Worm (Caenorhabditis elegans) whole organism, young adult: ENCODE measurements around the gene nhl-3.

Source experiments
- B0019.2 ChIP-seq: fragments of 200-800 bp; sonication (Bioruptor generic); conservative IDR thresholded peaks from 2 replicates; pipeline ENCODE4 v1.3.6; 2022; ENCODE audit warnings: missing genetic modification reagents, missing genetic modification characterization, missing compliant biosample characterization
- B0261.1 ChIP-seq: sonication (generic microtip); optimal IDR thresholded peaks from 2 replicates; lab custom pipeline; 2016; ENCODE audit warnings: mild to moderate bottlenecking, missing genetic modification characterization, moderate library complexity, missing compliant biosample characterization
- C06A6.2 ChIP-seq: fragments of 200-800 bp; sonication (Bioruptor generic); conservative IDR thresholded peaks from 2 replicates; pipeline ENCODE4 v1.3.6; 2022; ENCODE audit warnings: missing genetic modification characterization, missing compliant biosample characterization
- D2030.7 ChIP-seq: fragments of 200-800 bp; sonication (Bioruptor generic); IDR thresholded peaks from 2 replicates; pipeline ENCODE4 v1.3.6; 2022; ENCODE audit warnings: missing genetic modification reagents, missing genetic modification characterization, missing compliant biosample characterization
- F22D6.2 ChIP-seq: sonication (generic microtip); optimal IDR thresholded peaks from 2 replicates; lab custom pipeline; 2016; ENCODE audit warnings: mild to moderate bottlenecking, missing genetic modification characterization, missing compliant biosample characterization
- F37B4.10 ChIP-seq: fragments of 200-800 bp; sonication (Bioruptor generic); IDR thresholded peaks from 2 replicates; pipeline ENCODE4 v1.3.6; 2022; ENCODE audit warnings: missing genetic modification characterization, missing compliant biosample characterization
- F49E8.2 ChIP-seq: sonication (generic microtip); optimal IDR thresholded peaks from 3 replicates; lab custom pipeline; 2017; ENCODE audit warnings: missing genetic modification characterization, mild to moderate bottlenecking, missing compliant biosample characterization, antibody characterized with exemption, moderate library complexity; ENCODE audit not compliant: insufficient read depth
- F57A8.1 ChIP-seq: fragments of 200-800 bp; sonication (Bioruptor generic); optimal IDR thresholded peaks from 2 replicates; lab custom pipeline; 2018; ENCODE audit warnings: mild to moderate bottlenecking, missing genetic modification characterization, moderate library complexity, missing compliant biosample characterization
- F57C9.4 ChIP-seq: sonication (generic microtip); optimal IDR thresholded peaks from 2 replicates; lab custom pipeline; 2017; ENCODE audit warnings: mild to moderate bottlenecking, missing genetic modification characterization, missing compliant biosample characterization
- T26A5.8 ChIP-seq: sonication (generic microtip); optimal IDR thresholded peaks from 2 replicates; lab custom pipeline; 2016; ENCODE audit warnings: missing genetic modification characterization, missing compliant biosample characterization
- Y53G8AR.9 ChIP-seq: fragments of 200-800 bp; sonication (Bioruptor generic); conservative IDR thresholded peaks from 2 replicates; pipeline ENCODE4 v1.3.6; 2022; ENCODE audit warnings: missing genetic modification reagents, missing genetic modification characterization, missing compliant biosample characterization
- Y56A3A.18 ChIP-seq: fragments of 200-800 bp; sonication (Bioruptor generic); IDR thresholded peaks from 2 replicates; pipeline ENCODE4 v1.3.6; 2022; ENCODE audit warnings: missing genetic modification reagents, missing genetic modification characterization, missing compliant biosample characterization
- ZK185.1 ChIP-seq: sonication (generic microtip); optimal IDR thresholded peaks from 2 replicates; lab custom pipeline; 2016; ENCODE audit warnings: mild to moderate bottlenecking, missing genetic modification characterization, missing compliant biosample characterization; ENCODE audit not compliant: poor library complexity, severe bottlenecking
- aptf-3 ChIP-seq: fragments of 200-800 bp; sonication (Bioruptor generic); IDR thresholded peaks from 2 replicates; pipeline ENCODE4 v1.3.6; 2022; ENCODE audit warnings: missing genetic modification characterization, missing compliant biosample characterization
- attf-3 ChIP-seq: fragments of 200-800 bp; sonication (Bioruptor generic); conservative IDR thresholded peaks from 2 replicates; pipeline ENCODE4 v1.3.6; 2022; ENCODE audit warnings: missing genetic modification reagents, missing genetic modification characterization, missing compliant biosample characterization
- bed-2 ChIP-seq: fragments of 200-800 bp; sonication (Bioruptor generic); IDR thresholded peaks from 2 replicates; pipeline ENCODE4 v1.3.6; 2022; ENCODE audit warnings: missing genetic modification reagents, missing genetic modification characterization, missing compliant biosample characterization
- ceh-27 ChIP-seq: fragments of 200-800 bp; sonication (Bioruptor generic); optimal IDR thresholded peaks from 2 replicates; lab custom pipeline; 2018; ENCODE audit warnings: mild to moderate bottlenecking, missing genetic modification characterization, moderate library complexity, missing compliant biosample characterization
- ceh-40 ChIP-seq: fragments of 200-800 bp; sonication (Bioruptor generic); IDR thresholded peaks from 2 replicates; pipeline ENCODE4 v1.3.6; 2022; ENCODE audit warnings: missing genetic modification characterization, missing compliant biosample characterization
- ceh-58 ChIP-seq: fragments of 200-800 bp; sonication (Bioruptor generic); IDR thresholded peaks from 2 replicates; pipeline ENCODE4 v1.3.6; 2022; ENCODE audit warnings: missing genetic modification characterization, missing compliant biosample characterization
- ceh-79 ChIP-seq: sonication (generic microtip); optimal IDR thresholded peaks from 2 replicates; lab custom pipeline; 2017; ENCODE audit warnings: mild to moderate bottlenecking, missing genetic modification characterization, missing compliant biosample characterization
- chd-7 ChIP-seq: sonication (generic microtip); optimal IDR thresholded peaks from 2 replicates; lab custom pipeline; 2016; ENCODE audit warnings: mild to moderate bottlenecking, missing genetic modification characterization, moderate library complexity, missing compliant biosample characterization
- dox-1 ChIP-seq: fragments of 200-800 bp; sonication (Bioruptor generic); IDR thresholded peaks from 2 replicates; pipeline ENCODE4 v1.3.6; 2022; ENCODE audit warnings: missing genetic modification reagents, missing genetic modification characterization, missing compliant biosample characterization
- dpl-1 ChIP-seq: fragments of 150-350 bp; optimal IDR thresholded peaks from 2 replicates; lab custom pipeline; 2014; ENCODE audit warnings: missing biosample characterization, missing genetic modification reagents, missing genetic modification characterization
- egl-18 ChIP-seq: fragments of 200-800 bp; sonication (Bioruptor generic); IDR thresholded peaks from 2 replicates; pipeline ENCODE4 v1.3.6; 2022; ENCODE audit warnings: missing genetic modification reagents, missing genetic modification characterization, missing compliant biosample characterization
- egl-44 ChIP-seq: fragments of 200-800 bp; sonication (Bioruptor generic); IDR thresholded peaks from 2 replicates; pipeline ENCODE4 v1.3.6; 2022; ENCODE audit warnings: missing genetic modification reagents, missing genetic modification characterization, missing compliant biosample characterization
- gei-17 ChIP-seq: fragments of 200-800 bp; sonication (Bioruptor generic); optimal IDR thresholded peaks from 2 replicates; lab custom pipeline; 2018; ENCODE audit warnings: mild to moderate bottlenecking, missing genetic modification characterization, missing compliant biosample characterization
- hlh-12 ChIP-seq: sonication (generic microtip); optimal IDR thresholded peaks from 2 replicates; lab custom pipeline; 2016; ENCODE audit warnings: missing genetic modification characterization, missing compliant biosample characterization
- hrde-1 ChIP-seq: sonication (generic microtip); optimal IDR thresholded peaks from 2 replicates; lab custom pipeline; 2016; ENCODE audit warnings: missing genetic modification characterization, mild to moderate bottlenecking, missing compliant biosample characterization, moderate library complexity, missing genotype, missing genetic modification reagents, borderline replicate concordance
- lag-1 ChIP-seq: fragments of 200-800 bp; sonication (Bioruptor generic); IDR thresholded peaks from 2 replicates; pipeline ENCODE4 v1.3.6; 2022; ENCODE audit warnings: missing genetic modification reagents, missing genetic modification characterization, missing compliant biosample characterization
- lin-35 ChIP-seq, 3 experiments: fragments of 150-350 bp in 2 of 3; sonication (generic microtip) in 1 of 3; optimal IDR thresholded peaks; 2 replicates each; lab custom pipeline; 2014 to 2018; ENCODE audit warnings: missing biosample characterization in 3 of 3, missing genetic modification characterization in 3 of 3, missing genetic modification reagents in 3 of 3
- lir-1 ChIP-seq: fragments of 200-800 bp; sonication (Bioruptor generic); conservative IDR thresholded peaks from 2 replicates; pipeline ENCODE4 v1.3.6; 2022; ENCODE audit warnings: missing genetic modification reagents, missing genetic modification characterization, missing compliant biosample characterization
- madf-10 ChIP-seq: sonication (generic microtip); optimal IDR thresholded peaks from 2 replicates; lab custom pipeline; 2016; ENCODE audit warnings: mild to moderate bottlenecking, missing genetic modification characterization, missing compliant biosample characterization
- madf-3 ChIP-seq: fragments of 200-800 bp; sonication (Bioruptor generic); IDR thresholded peaks from 2 replicates; pipeline ENCODE4 v1.3.6; 2022; ENCODE audit warnings: missing genetic modification reagents, missing genetic modification characterization, missing compliant biosample characterization
- madf-8 ChIP-seq: fragments of 200-800 bp; sonication (Bioruptor generic); conservative IDR thresholded peaks from 2 replicates; pipeline ENCODE4 v1.3.6; 2022; ENCODE audit warnings: missing genetic modification reagents, missing genetic modification characterization, missing compliant biosample characterization
- mes-4 ChIP-seq: sonication (generic microtip); optimal IDR thresholded peaks from 2 replicates; lab custom pipeline; 2016; ENCODE audit warnings: missing genotype, missing genetic modification characterization, missing compliant biosample characterization
- mxl-1 ChIP-seq: sonication (generic microtip); optimal IDR thresholded peaks from 2 replicates; lab custom pipeline; 2016; ENCODE audit warnings: missing genetic modification characterization, missing compliant biosample characterization
- nfyb-1 ChIP-seq: fragments of 200-800 bp; sonication (Bioruptor generic); IDR thresholded peaks from 2 replicates; pipeline ENCODE4 v1.3.6; 2022; ENCODE audit warnings: missing genetic modification reagents, missing genetic modification characterization, missing compliant biosample characterization
- nhr-80 ChIP-seq: sonication (generic microtip); optimal IDR thresholded peaks from 2 replicates; lab custom pipeline; 2016; ENCODE audit warnings: missing genetic modification characterization, missing compliant biosample characterization
- pha-4 ChIP-seq: fragments of 150-350 bp; sonication (generic microtip); optimal IDR thresholded peaks from 2 replicates; lab custom pipeline; 2014; ENCODE audit warnings: missing biosample characterization, missing genetic modification reagents, missing genetic modification characterization
- rec-8 ChIP-seq, 2 experiments: sonication (generic microtip); optimal IDR thresholded peaks; 2 replicates each; lab custom pipeline; 2016; ENCODE audit warnings: mild to moderate bottlenecking in 2 of 2, missing genetic modification characterization in 2 of 2, missing genetic modification reagents in 2 of 2, missing genotype in 2 of 2, missing biosample characterization in 1 of 2, missing compliant biosample characterization in 1 of 2, moderate library complexity in 1 of 2
- repo-1 ChIP-seq: sonication (generic microtip); optimal IDR thresholded peaks from 2 replicates; lab custom pipeline; 2017; ENCODE audit warnings: mild to moderate bottlenecking, missing genetic modification characterization, missing compliant biosample characterization
- snpc-1.1 ChIP-seq: sonication (generic microtip); optimal IDR thresholded peaks from 2 replicates; lab custom pipeline; 2017; ENCODE audit warnings: missing genetic modification characterization, mild to moderate bottlenecking, missing compliant biosample characterization, antibody characterized with exemption, moderate library complexity, missing genotype, missing genetic modification reagents; ENCODE audit not compliant: insufficient read depth
- snpc-3.4 ChIP-seq: sonication (generic microtip); optimal IDR thresholded peaks from 2 replicates; lab custom pipeline; 2017; ENCODE audit warnings: missing genetic modification characterization, mild to moderate bottlenecking, missing compliant biosample characterization, antibody characterized with exemption, moderate library complexity, missing genotype, missing genetic modification reagents
- tlf-1 ChIP-seq: fragments of 200-800 bp; sonication (Bioruptor generic); optimal IDR thresholded peaks from 2 replicates; lab custom pipeline; 2018; ENCODE audit warnings: mild to moderate bottlenecking, missing genetic modification characterization, missing compliant biosample characterization
- unc-130 ChIP-seq: sonication (generic microtip); optimal IDR thresholded peaks from 2 replicates; lab custom pipeline; 2016; ENCODE audit warnings: missing genetic modification reagents, missing genetic modification characterization, missing compliant biosample characterization
- xnd-1 ChIP-seq: sonication (generic microtip); optimal IDR thresholded peaks from 2 replicates; lab custom pipeline; 2016; ENCODE audit warnings: missing genotype, missing genetic modification reagents, missing genetic modification characterization, missing compliant biosample characterization
- zim-3 ChIP-seq: sonication (generic microtip); optimal IDR thresholded peaks from 2 replicates; lab custom pipeline; 2017; ENCODE audit warnings: mild to moderate bottlenecking, missing genetic modification characterization, moderate library complexity, missing compliant biosample characterization
- ztf-25 ChIP-seq: fragments of 200-800 bp; sonication (Bioruptor generic); IDR thresholded peaks from 2 replicates; pipeline ENCODE4 v1.3.6; 2022; ENCODE audit warnings: missing genetic modification reagents, missing genetic modification characterization, missing compliant biosample characterization
- ztf-26 ChIP-seq: sonication (generic microtip); optimal IDR thresholded peaks from 2 replicates; lab custom pipeline; 2017; ENCODE audit warnings: missing genetic modification characterization, missing compliant biosample characterization

The nhl-3 gene

ce11 chrII:580189-580643, 21.7 kb downstream of the nhl-3 start, which contains the start of the genes cdc-37 and W08F4.3 (continued):
- TF ChIP-seq hlh-12 (tag; lab: Kevin White, UChicago) (no peak), hrde-1 (tag; lab: Kevin White, UChicago) (no peak), aptf-3 (GFP tag; lab: Robert Waterston, UW) (no peak), lir-1 (GFP tag; lab: Robert Waterston, UW) (no peak), F57C9.4 (no peak), F49E8.2 (tag; lab: Kevin White, UChicago) (no peak), F57A8.1 (GFP tag; lab: Kevin White, UChicago) (no peak), attf-3 (GFP tag; lab: Robert Waterston, UW) (no peak), B0019.2 (GFP tag; lab: Robert Waterston, UW) (no peak), egl-44 (GFP tag; lab: Robert Waterston, UW) (no peak), ztf-25 (GFP tag; lab: Robert Waterston, UW) (no peak), Y56A3A.18 (no peak), F37B4.10 (GFP tag; lab: Robert Waterston, UW) (no peak), T26A5.8 (tag; lab: Kevin White, UChicago) (no peak), repo-1 (tag; lab: Kevin White, UChicago) (no peak), nfyb-1 (GFP tag; lab: Robert Waterston, UW) (no peak), gei-17 (no peak), lag-1 (GFP tag; lab: Robert Waterston, UW) (no peak), zim-3 (tag; lab: Kevin White, UChicago) (no peak), unc-130 (GFP tag; lab: Kevin White, UChicago) (no peak), chd-7 (tag; lab: Kevin White, UChicago) (no peak), C06A6.2 (GFP tag; lab: Robert Waterston, UW) (no peak), ceh-27 (GFP tag; lab: Kevin White, UChicago) (no peak), madf-10 (tag; lab: Kevin White, UChicago) (no peak), F22D6.2 (tag; lab: Kevin White, UChicago) (no peak), mxl-1 (tag; lab: Kevin White, UChicago) (no peak), mes-4 (tag; lab: Kevin White, UChicago) (no peak), egl-18 (GFP tag; lab: Robert Waterston, UW) (no peak), xnd-1 (tag; lab: Kevin White, UChicago) (peak; percentile 57), dpl-1 (peak; percentile 54), snpc-1.1 (tag; lab: Kevin White, UChicago) (peak; percentile 12), B0261.1 (tag; lab: Kevin White, UChicago) (no peak), nhr-80 (no peak), madf-3 (GFP tag; lab: Robert Waterston, UW) (0 out of 2 replicates have a peak, but pooled peaks have one; percentile 54), dox-1 (GFP tag; lab: Robert Waterston, UW) (peak; percentile 24; the same call in 1 of the 2 replicates), ceh-79 (tag; lab: Kevin White, UChicago) (no peak), madf-8 (GFP tag; lab: Robert Waterston, UW) (peak; percentile 75), Y53G8AR.9 (GFP tag; lab: Robert Waterston, UW) (no peak), lin-35 (GFP tag; optimal IDR thresholded peaks at IDR 0.05; lab: Kevin White, UChicago) (no peak), ceh-58 (GFP tag; lab: Robert Waterston, UW) (no peak), pha-4 (tag; lab: Kevin White, UChicago) (no peak), bed-2 (no peak), D2030.7 (GFP tag; lab: Robert Waterston, UW) (peak; percentile 72), ztf-26 (tag; lab: Kevin White, UChicago) (no peak), ceh-40 (GFP tag; lab: Robert Waterston, UW) (no peak), rec-8 (tag; optimal IDR thresholded peaks at IDR 0.05; lab: Kevin White, UChicago) (no peak), snpc-3.4 (tag; lab: Kevin White, UChicago) (peak; percentile 51), ZK185.1 (tag; lab: Kevin White, UChicago) (no peak), tlf-1 (GFP tag; lab: Kevin White, UChicago) (no peak)
